Worm (Caenorhabditis elegans): ENCODE data around the gene hxk-3.

DNA sequence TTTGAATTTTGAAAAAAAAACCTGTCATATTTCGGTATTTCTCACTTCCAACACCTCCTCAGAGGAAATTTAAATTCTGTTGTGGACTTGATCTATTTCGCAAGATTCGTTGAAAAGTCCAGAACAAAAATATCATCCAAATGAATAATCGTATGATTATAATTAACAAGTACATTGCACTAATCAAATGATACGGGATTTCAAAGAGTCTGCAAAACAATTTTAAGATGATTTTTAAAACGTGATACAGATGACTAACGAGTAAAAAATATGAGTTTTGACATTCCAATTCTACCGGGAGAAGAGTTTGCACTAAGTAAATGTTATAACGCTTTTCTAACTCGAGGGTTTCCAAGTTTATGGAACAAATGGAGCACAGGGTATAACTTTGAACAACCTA lies 24.9 kb downstream of the hxk-3 start:
- TF ChIP-seq nhr-76 (tag; optimal IDR thresholded peaks at IDR 0.05), result no peak
- TF ChIP-seq dve-1 (tag; optimal IDR thresholded peaks at IDR 0.05; ENCODE audit: insufficient read depth), result no peak
- TF ChIP-seq egl-43 (GFP tag; IDR thresholded peaks at IDR 0.05), result no peak
- no peak for TF ChIP-seq nhr-48 (tag; optimal IDR thresholded peaks at IDR 0.05)
- no peak for TF ChIP-seq snpc-4 (tag; optimal IDR thresholded peaks at IDR 0.05)
- no peak for TF ChIP-seq aly-2 (tag; optimal IDR thresholded peaks at IDR 0.05)
- no peak for TF ChIP-seq unc-39 (tag; optimal IDR thresholded peaks at IDR 0.05)
- no peak for TF ChIP-seq egl-27 (tag; optimal IDR thresholded peaks at IDR 0.05)
- TF ChIP-seq lin-13 (GFP tag; optimal IDR thresholded peaks at IDR 0.05), result no peak
- no peak for TF ChIP-seq tag-97 (GFP tag; IDR thresholded peaks at IDR 0.05)

All from whole organism, L4 larva.